Worm (Caenorhabditis elegans): ENCODE results near the gene nspg-14.

nspg-14 gene

DNA sequence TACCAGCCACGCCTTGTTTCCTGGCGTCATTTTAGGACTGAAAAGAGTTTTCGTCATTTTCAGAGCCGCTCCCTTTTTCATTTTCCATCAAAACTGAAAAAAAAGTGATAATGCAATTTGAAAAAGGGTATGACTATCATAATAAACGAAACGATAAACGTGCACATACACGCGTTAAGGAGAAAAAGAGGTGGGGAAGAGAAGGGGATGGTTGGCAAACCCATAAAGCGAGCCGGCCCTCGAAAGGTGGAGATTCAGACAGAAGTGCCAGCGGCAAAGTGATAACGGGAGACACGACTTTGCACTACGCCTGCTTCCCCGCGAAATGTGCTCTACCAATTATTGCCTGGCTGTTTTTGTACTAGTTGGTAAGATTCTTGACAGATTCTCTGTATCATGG lies at the start of gene nspg-14:
nspg-14 (plus strand) TSS at position 250 of the 400 bp plus-strand sequence.
- no peak for TF ChIP-seq sea-2 (GFP tag; optimal IDR thresholded peaks at IDR 0.05)
- TF ChIP-seq ama-1 (optimal IDR thresholded peaks at IDR 0.05), result no peak
- TF ChIP-seq unc-62 (GFP tag; optimal IDR thresholded peaks at IDR 0.05), result no peak
- TF ChIP-seq elt-2 (tag; optimal IDR thresholded peaks at IDR 0.05), result peak; percentile 84
- TF ChIP-seq ztf-4 (tag; optimal IDR thresholded peaks at IDR 0.05), result no peak
- no peak for TF ChIP-seq lin-15B (tag; optimal IDR thresholded peaks at IDR 0.05)
- TF ChIP-seq pqm-1 (tag; optimal IDR thresholded peaks at IDR 0.05), result peak; percentile 72
- TF ChIP-seq pha-4 (tag; optimal IDR thresholded peaks at IDR 0.05), result peak; percentile 32
- TF ChIP-seq ztf-11 (tag; optimal IDR thresholded peaks at IDR 0.05), result no peak
- no peak for TF ChIP-seq R02D3.7 (tag; optimal IDR thresholded peaks at IDR 0.05)

DNA sequence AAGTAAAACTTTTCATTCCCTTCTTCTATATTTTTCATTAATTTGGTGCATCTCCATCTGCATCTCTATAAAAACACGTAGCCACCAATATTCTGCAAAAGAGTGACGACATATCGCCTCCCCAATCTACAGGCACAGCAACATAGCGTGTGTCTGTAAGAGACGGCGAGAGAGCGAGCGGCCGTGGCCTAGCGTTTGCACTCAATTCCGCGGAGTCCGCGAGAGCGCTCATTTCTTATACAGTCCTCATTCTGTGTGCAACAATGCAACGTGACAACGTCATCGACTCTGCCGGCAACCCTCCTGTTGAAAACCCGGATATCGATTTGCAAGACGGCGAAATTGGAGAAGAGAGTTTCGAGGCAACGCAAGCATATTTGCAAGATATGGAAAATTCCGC lies 47.3 kb upstream of the nspg-14 start, which contains the start of gene H28G03.2:
H28G03.2 (plus strand) TSS at position 200 of the 400 bp plus-strand sequence.
- TF ChIP-seq hmg-11 (tag; optimal IDR thresholded peaks at IDR 0.05) (peak; percentile 2), sea-2 (GFP tag; optimal IDR thresholded peaks at IDR 0.05) (no peak), nfya-1 (tag; optimal IDR thresholded peaks at IDR 0.05; ENCODE audit: insufficient read depth) (peak; percentile 1), elt-2 (tag; optimal IDR thresholded peaks at IDR 0.05) (peak; percentile 14), lin-39 (tag; optimal IDR thresholded peaks at IDR 0.05) (peak; percentile 15)

DNA sequence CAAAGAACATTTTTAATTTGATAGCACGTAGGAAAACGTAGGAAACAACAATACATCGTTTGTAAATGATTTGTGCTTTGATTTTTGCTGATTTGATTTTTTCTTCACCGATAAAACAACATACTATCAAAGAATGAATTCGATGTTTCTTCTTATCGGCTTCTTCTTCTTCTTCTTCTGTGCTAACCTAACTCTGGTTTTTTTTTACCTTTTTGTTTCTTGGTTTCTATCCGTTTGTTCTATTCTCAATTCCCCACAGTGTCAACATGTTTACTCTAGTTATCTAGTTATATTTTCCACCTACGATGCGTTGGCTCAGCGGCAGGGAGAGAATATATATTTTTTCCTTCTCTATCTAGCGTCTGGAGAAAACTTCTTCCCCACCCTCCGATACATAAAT lies 45.0 kb upstream of the nspg-14 start:
- TF ChIP-seq elt-2 (tag; optimal IDR thresholded peaks at IDR 0.05), result peak; percentile 56
- TF ChIP-seq pha-4 (tag; optimal IDR thresholded peaks at IDR 0.05), result peak; percentile 63
- TF ChIP-seq nhr-77 (tag; optimal IDR thresholded peaks at IDR 0.05), result no peak

DNA sequence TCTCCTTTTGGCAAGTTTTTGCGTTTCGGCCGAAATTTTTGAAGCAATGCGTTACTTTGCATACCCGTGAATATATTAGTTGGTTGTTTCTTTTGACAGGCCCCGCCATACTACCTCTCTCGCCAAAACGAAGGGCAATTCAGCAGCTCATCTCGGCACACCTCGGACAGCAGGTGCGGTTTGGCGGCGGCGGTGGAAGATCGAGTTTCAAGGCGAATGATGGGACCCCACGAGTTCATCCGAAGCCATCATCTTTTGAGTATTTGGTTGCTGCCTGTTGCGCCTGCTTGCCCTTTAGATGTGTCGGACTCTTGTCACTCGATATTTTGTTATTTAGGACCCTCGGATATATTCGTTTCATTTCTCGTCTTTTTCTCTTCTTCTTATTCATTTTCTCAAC lies 44.5 kb upstream of the nspg-14 start:
- TF ChIP-seq nhr-76 (tag; optimal IDR thresholded peaks at IDR 0.05), result no peak
- TF ChIP-seq lsy-12 (tag; optimal IDR thresholded peaks at IDR 0.05), result no peak
- TF ChIP-seq ceh-16 (tag; optimal IDR thresholded peaks at IDR 0.05), result no peak
- no peak for TF ChIP-seq snpc-4 (tag; optimal IDR thresholded peaks at IDR 0.05)
- TF ChIP-seq sea-2 (GFP tag; optimal IDR thresholded peaks at IDR 0.05), result no peak
- TF ChIP-seq zag-1 (tag; optimal IDR thresholded peaks at IDR 0.05), result no peak
- TF ChIP-seq skn-1 (tag; optimal IDR thresholded peaks at IDR 0.05), result no peak
- no peak for TF ChIP-seq nhr-11 (tag; optimal IDR thresholded peaks at IDR 0.05)
- TF ChIP-seq ztf-4 (tag; optimal IDR thresholded peaks at IDR 0.05), result no peak
- TF ChIP-seq lin-39 (tag; optimal IDR thresholded peaks at IDR 0.05), result no peak
- TF ChIP-seq pqm-1 (tag; optimal IDR thresholded peaks at IDR 0.05), result no peak
- no peak for TF ChIP-seq egl-5 (tag; optimal IDR thresholded peaks at IDR 0.05)
- TF ChIP-seq nhr-25 (tag; optimal IDR thresholded peaks at IDR 0.05), result no peak
- TF ChIP-seq elt-3 (tag; optimal IDR thresholded peaks at IDR 0.05), result no peak
- no peak for TF ChIP-seq aly-2 (tag; optimal IDR thresholded peaks at IDR 0.05)
- no peak for TF ChIP-seq ceh-82 (tag; optimal IDR thresholded peaks at IDR 0.05)
- TF ChIP-seq nhr-67 (tag; optimal IDR thresholded peaks at IDR 0.05), result no peak
- TF ChIP-seq nhr-12 (tag; optimal IDR thresholded peaks at IDR 0.05), result no peak
- no peak for TF ChIP-seq ceh-28 (tag; optimal IDR thresholded peaks at IDR 0.05)
- TF ChIP-seq unc-62 (GFP tag; optimal IDR thresholded peaks at IDR 0.05), result no peak

DNA sequence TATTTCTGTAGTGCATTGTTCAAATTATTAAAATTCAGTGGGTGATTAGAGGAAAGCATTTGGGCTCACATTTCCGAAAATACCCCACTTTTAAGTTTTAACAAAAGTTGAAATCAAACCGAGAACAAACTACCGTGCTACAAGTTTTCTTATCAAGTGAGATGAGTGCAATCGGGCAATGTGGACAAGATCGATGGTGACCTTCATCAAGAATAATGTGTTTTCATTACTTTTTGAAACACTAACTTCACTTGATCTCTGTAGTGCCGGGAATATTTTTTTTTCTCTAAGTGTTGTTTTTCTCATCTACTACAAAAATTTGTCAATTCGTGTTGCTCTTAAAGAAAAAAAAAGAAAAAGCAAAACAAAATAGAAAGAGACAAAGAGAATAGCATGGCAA lies 44.0 kb upstream of the nspg-14 start:
- TF ChIP-seq daf-12 (tag; optimal IDR thresholded peaks at IDR 0.05) (no peak), nhr-25 (tag; optimal IDR thresholded peaks at IDR 0.05) (peak; percentile 5), lin-39 (tag; optimal IDR thresholded peaks at IDR 0.05) (no peak), nhr-23 (tag; optimal IDR thresholded peaks at IDR 0.05) (peak; percentile 32)

DNA sequence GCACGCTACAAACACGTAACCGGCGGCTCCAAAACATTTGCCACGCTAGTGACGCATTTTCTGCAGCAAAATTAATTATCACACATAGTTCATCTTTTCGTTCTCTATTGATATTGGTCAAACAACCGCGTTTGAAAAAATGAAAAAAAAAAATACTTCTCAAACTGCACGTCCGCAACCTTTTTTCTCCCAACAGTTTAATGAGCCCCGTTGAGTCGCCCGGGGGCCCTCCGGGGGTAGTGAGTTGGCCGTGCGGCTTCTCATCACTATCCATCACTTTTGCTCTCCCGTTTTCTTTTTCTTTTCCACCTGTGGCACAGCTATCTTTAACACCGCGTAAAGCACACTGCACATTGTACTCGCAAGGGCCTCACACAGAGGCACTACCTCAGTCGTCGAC lies 43.4 kb upstream of the nspg-14 start:
- TF ChIP-seq mdl-1 (tag; optimal IDR thresholded peaks at IDR 0.05) (no peak), skn-1 (tag; optimal IDR thresholded peaks at IDR 0.05) (no peak), lin-39 (tag; optimal IDR thresholded peaks at IDR 0.05) (peak; percentile 57), ztf-4 (tag; optimal IDR thresholded peaks at IDR 0.05) (no peak), nhr-67 (tag; optimal IDR thresholded peaks at IDR 0.05) (no peak), snpc-4 (tag; optimal IDR thresholded peaks at IDR 0.05) (no peak), elt-2 (tag; optimal IDR thresholded peaks at IDR 0.05) (peak; percentile 32), pha-4 (tag; optimal IDR thresholded peaks at IDR 0.05) (peak; percentile 17), nhr-76 (tag; optimal IDR thresholded peaks at IDR 0.05) (no peak), ceh-82 (tag; optimal IDR thresholded peaks at IDR 0.05) (no peak), ZK546.5 (tag; optimal IDR thresholded peaks at IDR 0.05) (no peak), elt-3 (tag; optimal IDR thresholded peaks at IDR 0.05) (no peak)
